Fruit fly (Drosophila melanogaster) whole organism, wandering third instar larva: ENCODE measurements around the gene Uch.

ENCODE experiments used
- Abd-B ChIP-seq: fragments of >200 bp; optimal IDR thresholded peaks from 2 replicates; lab custom pipeline; 2017; ENCODE audit warnings: missing biosample characterization, missing genetic modification characterization
- CG32264 ChIP-seq: fragments of 200-800 bp; sonication (Bioruptor generic); optimal IDR thresholded peaks from 2 replicates; lab custom pipeline; 2016; ENCODE audit warnings: missing biosample characterization, missing genetic modification characterization
- CG9705 ChIP-seq: fragments of 200-800 bp; sonication (Bioruptor generic); optimal IDR thresholded peaks from 2 replicates; lab custom pipeline; 2018; ENCODE audit warnings: missing biosample characterization, mild to moderate bottlenecking, missing genetic modification characterization
- CrebA ChIP-seq: fragments of 200-800 bp; sonication (Bioruptor generic); optimal IDR thresholded peaks from 2 replicates; lab custom pipeline; 2016; ENCODE audit warnings: missing biosample characterization, mild to moderate bottlenecking, missing genetic modification characterization, borderline replicate concordance
- Dfd ChIP-seq: fragments of >200 bp; optimal IDR thresholded peaks from 2 replicates; lab custom pipeline; 2017; ENCODE audit warnings: missing biosample characterization, missing genetic modification characterization
- Dif ChIP-seq: fragments of 200-275, 200-300 bp; sonication (Bioruptor generic); optimal IDR thresholded peaks from 2 replicates; lab custom pipeline; 2018; ENCODE audit warnings: missing biosample characterization, missing genetic modification characterization; ENCODE audit not compliant: partially characterized antibody
- GATAd ChIP-seq: sonication (Bioruptor generic); optimal IDR thresholded peaks from 2 replicates; lab custom pipeline; 2016; ENCODE audit warnings: missing biosample characterization, missing genetic modification characterization
- HLH106 ChIP-seq: fragments of 200-800 bp; optimal IDR thresholded peaks from 3 replicates; lab custom pipeline; 2019; ENCODE audit warnings: missing biosample characterization, mild to moderate bottlenecking, missing genetic modification characterization, moderate library complexity
- Hnf4 ChIP-seq: fragments of 200-800 bp; sonication (Bioruptor generic); optimal IDR thresholded peaks from 2 replicates; lab custom pipeline; 2016; ENCODE audit warnings: missing biosample characterization, mild to moderate bottlenecking, missing genetic modification characterization
- Hr78 ChIP-seq: fragments of >200 bp; optimal IDR thresholded peaks from 2 replicates; lab custom pipeline; 2017; ENCODE audit warnings: missing biosample characterization, missing genetic modification characterization
- Hr83 ChIP-seq: fragments of 200-300 bp; sonication (Bioruptor generic); optimal IDR thresholded peaks from 2 replicates; lab custom pipeline; 2016; ENCODE audit warnings: missing biosample characterization, mild to moderate bottlenecking, missing genetic modification characterization, moderate library complexity; ENCODE audit not compliant: poor library complexity, severe bottlenecking
- Jra ChIP-seq: sonication (Bioruptor generic); optimal IDR thresholded peaks from 2 replicates; lab custom pipeline; 2016; ENCODE audit warnings: missing biosample characterization, missing genetic modification characterization
- Mio ChIP-seq: sonication (Bioruptor generic); optimal IDR thresholded peaks from 2 replicates; lab custom pipeline; 2016; ENCODE audit warnings: missing biosample characterization, missing genetic modification characterization
- Myc ChIP-seq: fragments of >200 bp; optimal IDR thresholded peaks from 2 replicates; lab custom pipeline; 2017
- N ChIP-seq: fragments of >200 bp; optimal IDR thresholded peaks from 2 replicates; lab custom pipeline; 2018; ENCODE audit warnings: missing biosample characterization, missing external identifiers, missing genetic modification characterization
- OdsH ChIP-seq: fragments of 200-800 bp; sonication (Bioruptor generic); optimal IDR thresholded peaks from 2 replicates; lab custom pipeline; 2016; ENCODE audit warnings: missing biosample characterization, mild to moderate bottlenecking, missing genetic modification characterization
- Rel ChIP-seq, 2 experiments: fragments of 200-800 bp; sonication (Bioruptor generic) in 1 of 2; optimal IDR thresholded peaks; 2 replicates in 1 of 2; 3 replicates in 1 of 2; lab custom pipeline; 2016 to 2019; ENCODE audit warnings: mild to moderate bottlenecking in 2 of 2, missing biosample characterization in 2 of 2, missing genetic modification characterization in 2 of 2, moderate library complexity in 1 of 2
- Sp1 ChIP-seq: fragments of 200-800 bp; sonication (Bioruptor generic); optimal IDR thresholded peaks from 3 replicates; lab custom pipeline; 2019; ENCODE audit warnings: missing biosample characterization, mild to moderate bottlenecking, missing genetic modification characterization, moderate library complexity
- Vsx2 ChIP-seq: fragments of 200-300, 225-300 bp; sonication (Bioruptor generic); optimal IDR thresholded peaks from 2 replicates; lab custom pipeline; 2018; ENCODE audit warnings: missing biosample characterization, missing genetic modification characterization; ENCODE audit not compliant: partially characterized antibody
- br ChIP-seq: fragments of 200-800 bp; sonication (Bioruptor generic); optimal IDR thresholded peaks from 2 replicates; lab custom pipeline; 2016; ENCODE audit warnings: missing biosample characterization, missing genetic modification characterization
- brk ChIP-seq: fragments of 200-800 bp; sonication (Bioruptor generic); optimal IDR thresholded peaks from 2 replicates; lab custom pipeline; 2016; ENCODE audit warnings: missing biosample characterization, mild to moderate bottlenecking, missing genetic modification characterization
- dl ChIP-seq, 2 experiments: fragments of 175-275, 200-275 bp in 1 of 2; fragments of 200-275 bp in 1 of 2; sonication (Bioruptor generic); optimal IDR thresholded peaks; lab custom pipeline; 2018; ENCODE audit warnings: mild to moderate bottlenecking in 2 of 2, missing biosample characterization in 2 of 2, missing genetic modification characterization in 2 of 2, moderate library complexity in 2 of 2; ENCODE audit not compliant: partially characterized antibody in 2 of 2, insufficient read depth in 1 of 2
- dmrt93B ChIP-seq: fragments of 200-800 bp; sonication (Bioruptor generic); optimal IDR thresholded peaks from 2 replicates; lab custom pipeline; 2018; ENCODE audit warnings: missing biosample characterization, mild to moderate bottlenecking, missing genetic modification characterization
- dsf ChIP-seq: sonication (Bioruptor generic); optimal IDR thresholded peaks from 2 replicates; lab custom pipeline; 2016; ENCODE audit warnings: missing biosample characterization, missing genetic modification characterization, borderline replicate concordance
- ey ChIP-seq: fragments of 200-800 bp; sonication (Bioruptor generic); optimal IDR thresholded peaks from 2 replicates; lab custom pipeline; 2016; ENCODE audit warnings: missing biosample characterization, missing genetic modification characterization
- foxo ChIP-seq, 2 experiments: fragments of 200-800 bp; sonication (Bioruptor generic); optimal IDR thresholded peaks; 2 replicates in 1 of 2; 3 replicates in 1 of 2; lab custom pipeline; 2016 to 2017; ENCODE audit warnings: missing biosample characterization in 2 of 2, missing genetic modification characterization in 2 of 2
- fru ChIP-seq: fragments of 200-800 bp; sonication (Bioruptor generic); optimal IDR thresholded peaks from 3 replicates; lab custom pipeline; 2016; ENCODE audit warnings: missing biosample characterization, mild to moderate bottlenecking, missing genetic modification characterization
- h ChIP-seq: fragments of 200-800 bp; sonication (Bioruptor generic); optimal IDR thresholded peaks from 3 replicates; lab custom pipeline; 2016; ENCODE audit warnings: missing biosample characterization, mild to moderate bottlenecking, missing genetic modification characterization
- jim ChIP-seq: fragments of 175-275, 200-325 bp; sonication (Bioruptor generic); optimal IDR thresholded peaks from 2 replicates; lab custom pipeline; 2016; ENCODE audit warnings: missing biosample characterization, mild to moderate bottlenecking, missing genetic modification characterization
- lola ChIP-seq: fragments of >200 bp; optimal IDR thresholded peaks from 2 replicates; lab custom pipeline; 2017; ENCODE audit warnings: missing biosample characterization, missing genetic modification characterization
- pan ChIP-seq: fragments of >200 bp; optimal IDR thresholded peaks from 2 replicates; lab custom pipeline; 2017
- psq ChIP-seq: fragments of 200-800 bp; sonication (Bioruptor generic); optimal IDR thresholded peaks from 3 replicates; lab custom pipeline; 2017; ENCODE audit warnings: missing biosample characterization, mild to moderate bottlenecking, missing genetic modification characterization, moderate library complexity
- rgr ChIP-seq: fragments of 200-800 bp; sonication (Bioruptor generic); optimal IDR thresholded peaks from 3 replicates; lab custom pipeline; 2016; ENCODE audit warnings: missing biosample characterization, mild to moderate bottlenecking, missing genetic modification characterization
- sage ChIP-seq: fragments of 200-800 bp; sonication (Bioruptor generic); optimal IDR thresholded peaks from 2 replicates; lab custom pipeline; 2016; ENCODE audit warnings: missing biosample characterization, mild to moderate bottlenecking, missing genetic modification characterization
- sv ChIP-seq: fragments of 200-800 bp; sonication (Bioruptor generic); optimal IDR thresholded peaks from 3 replicates; lab custom pipeline; 2016; ENCODE audit warnings: missing biosample characterization, missing genetic modification characterization
- tai ChIP-seq: sonication (Bioruptor generic); optimal IDR thresholded peaks from 2 replicates; lab custom pipeline; 2016; ENCODE audit warnings: missing biosample characterization, missing genetic modification characterization
- usp ChIP-seq: fragments of >200 bp; optimal IDR thresholded peaks from 2 replicates; lab custom pipeline; 2017; ENCODE audit warnings: missing biosample characterization, missing genetic modification characterization
- woc ChIP-seq: sonication (Bioruptor generic); optimal IDR thresholded peaks from 2 replicates; lab custom pipeline; 2016; ENCODE audit warnings: missing biosample characterization, mild to moderate bottlenecking, missing genetic modification characterization

Uch gene

dm6 chr2L:2202018-2202852 lies 11.8 kb downstream of the Uch start:
- TF ChIP-seq lola (GFP tag; lab: Kevin White, UChicago) (no peak), OdsH (GFP tag; lab: Kevin White, UChicago) (peak; percentile 100), rgr (GFP tag; lab: Kevin White, UChicago) (peak; percentile 100), HLH106 (tag; lab: Kevin White, UChicago) (peak; percentile 100), sage (peak; percentile 99), dmrt93B (GFP tag; lab: Kevin White, UChicago) (peak; percentile 99), Myc (lab: Kevin White, UChicago) (no peak), dl (GFP tag; optimal IDR thresholded peaks at IDR 0.05; lab: Kevin White, UChicago; ENCODE audit: insufficient read depth in 1 of 2, partially characterized antibody in 2 of 2) (peak; percentile 74 to 82), pan (no peak), tai (GFP tag; lab: Kevin White, UChicago) (peak; percentile 99), N (GFP tag; lab: Kevin White, UChicago) (peak; percentile 24), fru (GFP tag; lab: Kevin White, UChicago) (peak; percentile 100), Hr83 (GFP tag; lab: Kevin White, UChicago) (peak; percentile 84), Hnf4 (GFP tag; lab: Kevin White, UChicago) (peak; percentile 100), CG9705 (GFP tag; lab: Kevin White, UChicago) (peak; percentile 98), CrebA (GFP tag; lab: Kevin White, UChicago) (peak; percentile 97), usp (GFP tag; lab: Kevin White, UChicago) (no peak), jim (GFP tag; lab: Kevin White, UChicago) (peak; percentile 54), sv (GFP tag; lab: Kevin White, UChicago) (peak; percentile 97), foxo (GFP tag; optimal IDR thresholded peaks at IDR 0.05; lab: Kevin White, UChicago) (peak; percentile 98 to 100), Mio (GFP tag; lab: Kevin White, UChicago) (peak; percentile 94), ey (GFP tag; lab: Kevin White, UChicago) (peak; percentile 100), brk (peak; percentile 99), Rel (GFP tag; optimal IDR thresholded peaks at IDR 0.05; lab: Kevin White, UChicago) (peak; percentile 100), Rel (tag; optimal IDR thresholded peaks at IDR 0.05; lab: Kevin White, UChicago) (peak; percentile 64), Vsx2 (GFP tag; lab: Kevin White, UChicago) (peak; percentile 87), CG32264 (peak; percentile 99), Dfd (GFP tag; lab: Kevin White, UChicago) (no peak), GATAd (GFP tag; lab: Kevin White, UChicago) (no peak), psq (GFP tag; lab: Kevin White, UChicago) (peak; percentile 99), Abd-B (peak; percentile 1), br (GFP tag; lab: Kevin White, UChicago) (peak; percentile 100), h (GFP tag; lab: Kevin White, UChicago) (peak; percentile 100), Hr78 (no peak), Dif (GFP tag; lab: Kevin White, UChicago) (peak; percentile 87), Sp1 (GFP tag; lab: Kevin White, UChicago) (peak; percentile 100), woc (peak; percentile 100), dsf (GFP tag; lab: Kevin White, UChicago) (peak; percentile 98), Jra (peak; percentile 99)

DNA sequence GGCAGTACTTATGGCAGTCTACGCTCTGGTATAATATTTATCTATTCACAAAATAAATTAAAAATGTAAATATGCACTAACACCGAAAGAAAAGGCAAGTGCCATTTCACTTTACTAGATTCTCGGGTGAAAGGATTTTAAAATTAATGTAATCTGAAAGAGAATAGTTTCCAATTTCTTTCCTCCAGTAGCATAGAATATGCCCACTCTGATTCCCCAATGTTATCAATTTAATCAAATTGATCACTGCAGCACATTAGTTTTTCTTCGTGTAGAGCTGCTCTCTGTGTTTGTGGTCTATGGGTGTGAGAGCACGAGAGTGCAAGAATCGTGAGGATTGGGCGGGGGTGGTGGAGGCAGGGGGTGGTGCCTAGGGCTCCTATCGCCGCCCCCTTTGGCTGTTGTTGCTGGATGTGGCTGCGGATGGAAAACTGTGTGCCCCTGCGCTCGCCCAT lies 12.9 kb downstream of the Uch start:
- TF ChIP-seq foxo (GFP tag; optimal IDR thresholded peaks at IDR 0.05; lab: Kevin White, UChicago) (peak in 1 of 2 experiments; percentile 82), CG32264 (peak; percentile 72), CrebA (GFP tag; lab: Kevin White, UChicago) (peak; percentile 7), dsf (GFP tag; lab: Kevin White, UChicago) (no peak), psq (GFP tag; lab: Kevin White, UChicago) (peak; percentile 48), OdsH (GFP tag; lab: Kevin White, UChicago) (peak; percentile 73), tai (GFP tag; lab: Kevin White, UChicago) (peak; percentile 51), Hnf4 (GFP tag; lab: Kevin White, UChicago) (peak; percentile 65), Rel (GFP tag; optimal IDR thresholded peaks at IDR 0.05; lab: Kevin White, UChicago) (no peak), Rel (tag; optimal IDR thresholded peaks at IDR 0.05; lab: Kevin White, UChicago) (no peak), woc (peak; percentile 24), CG9705 (GFP tag; lab: Kevin White, UChicago) (peak; percentile 25), Hr78 (no peak), fru (GFP tag; lab: Kevin White, UChicago) (peak; percentile 76), sv (GFP tag; lab: Kevin White, UChicago) (peak; percentile 64), dmrt93B (GFP tag; lab: Kevin White, UChicago) (peak; percentile 58), usp (GFP tag; lab: Kevin White, UChicago) (no peak), HLH106 (tag; lab: Kevin White, UChicago) (peak; percentile 74), Sp1 (GFP tag; lab: Kevin White, UChicago) (peak; percentile 78), brk (peak; percentile 47), sage (peak; percentile 61), br (GFP tag; lab: Kevin White, UChicago) (peak; percentile 76), N (GFP tag; lab: Kevin White, UChicago) (no peak), rgr (GFP tag; lab: Kevin White, UChicago) (peak; percentile 78), h (GFP tag; lab: Kevin White, UChicago) (peak; percentile 85), ey (GFP tag; lab: Kevin White, UChicago) (peak; percentile 78), Abd-B (no peak)
- TF ChIP-seq, all 38 proteins: peak for 20
